Worm (Caenorhabditis elegans) whole organism, L4 larva: ENCODE measurements around the gene col-104.
"Not testable (repeated sequence)": the region's sequence is repeated elsewhere in the genome, so short reads cannot be mapped to it uniquely, and the experiment has no call there.

Source experiments
- F37D6.2 ChIP-seq: sonication (generic microtip); optimal IDR thresholded peaks from 2 replicates; lab custom pipeline; 2016; ENCODE audit warnings: mild to moderate bottlenecking, missing genetic modification characterization, missing compliant biosample characterization
- F44E2.7 ChIP-seq: fragments of 200-800 bp; sonication (Bioruptor generic); IDR thresholded peaks from 2 replicates; pipeline ENCODE4 v2.1.2; 2022; ENCODE audit warnings: missing genetic modification characterization, missing compliant biosample characterization
- T26A8.4 ChIP-seq: fragments of 200-800 bp; sonication (Bioruptor generic); IDR thresholded peaks from 2 replicates; pipeline ENCODE4 v1.3.6; 2022; ENCODE audit warnings: missing genetic modification characterization, missing compliant biosample characterization
- Y105C5A.15 ChIP-seq: fragments of 200-800 bp; sonication (Bioruptor generic); IDR thresholded peaks from 2 replicates; pipeline ENCODE4 v1.3.6; 2022; ENCODE audit warnings: missing genetic modification characterization, missing compliant biosample characterization
- aha-1 ChIP-seq: fragments of 150-350 bp; peaks from one replicate; lab custom pipeline; 2014; ENCODE audit warnings: missing biosample characterization, missing genetic modification characterization
- ama-1 ChIP-seq: fragments of 150-350 bp; optimal IDR thresholded peaks from 2 replicates; lab custom pipeline; 2014; ENCODE audit warnings: inconsistent platforms, mixed read lengths
- ctbp-1 ChIP-seq: fragments of 200-800 bp; sonication (Bioruptor generic); IDR thresholded peaks from 2 replicates; pipeline ENCODE4 v1.3.6; 2022; ENCODE audit warnings: missing genetic modification reagents, missing genetic modification characterization, missing compliant biosample characterization
- daf-12 ChIP-seq: fragments of 150-350 bp; optimal IDR thresholded peaks from 2 replicates; lab custom pipeline; 2014; ENCODE audit warnings: missing biosample characterization, missing genetic modification reagents, missing genetic modification characterization
- daf-16 ChIP-seq, 3 experiments: sonication (generic microtip); optimal IDR thresholded peaks; 2 replicates each; lab custom pipeline; 2016 to 2017; ENCODE audit warnings: missing genetic modification characterization in 3 of 3, missing genetic modification reagents in 3 of 3, mild to moderate bottlenecking in 2 of 3, missing compliant biosample characterization in 2 of 3, missing biosample characterization in 1 of 3, moderate library complexity in 1 of 3
- dmd-6 ChIP-seq: fragments of 200-800 bp; sonication (Bioruptor generic); IDR thresholded peaks from 2 replicates; pipeline ENCODE4 v1.3.6; 2022; ENCODE audit warnings: missing genetic modification reagents, missing genetic modification characterization, missing compliant biosample characterization
- dmd-9 ChIP-seq: fragments of 200-800 bp; sonication (Bioruptor generic); IDR thresholded peaks from 2 replicates; pipeline ENCODE4 v1.3.6; 2022; ENCODE audit warnings: missing genetic modification reagents, missing genetic modification characterization, missing compliant biosample characterization
- dpl-1 ChIP-seq: fragments of 150-350 bp; optimal IDR thresholded peaks from 2 replicates; lab custom pipeline; 2014; ENCODE audit warnings: missing biosample characterization, missing genetic modification reagents, missing genetic modification characterization
- gei-8 ChIP-seq: fragments of 200-800 bp; sonication (Bioruptor generic); optimal IDR thresholded peaks from 2 replicates; lab custom pipeline; 2018; ENCODE audit warnings: mild to moderate bottlenecking, missing genetic modification characterization, missing compliant biosample characterization
- hif-1 ChIP-seq, 2 experiments: sonication (generic microtip); optimal IDR thresholded peaks; 2 replicates each; lab custom pipeline; 2016 to 2017; ENCODE audit warnings: missing compliant biosample characterization in 2 of 2, missing genetic modification characterization in 2 of 2, missing genetic modification reagents in 2 of 2, missing genotype in 2 of 2, mild to moderate bottlenecking in 1 of 2
- hlh-30 ChIP-seq: sonication (generic microtip); optimal IDR thresholded peaks from 2 replicates; lab custom pipeline; 2017; ENCODE audit warnings: antibody characterized with exemption, mild to moderate bottlenecking, missing genetic modification characterization, missing compliant biosample characterization; ENCODE audit not compliant: insufficient read depth
- lin-38 ChIP-seq: fragments of 200-800 bp; sonication (Bioruptor generic); IDR thresholded peaks from 2 replicates; pipeline ENCODE4 v1.3.6; 2022; ENCODE audit warnings: missing genetic modification reagents, missing genetic modification characterization, missing compliant biosample characterization
- lsy-2 ChIP-seq, 2 experiments: fragments of 150-350 bp in 1 of 2; sonication (generic microtip) in 1 of 2; optimal IDR thresholded peaks; 2 replicates each; lab custom pipeline; 2014 to 2017; ENCODE audit warnings: missing biosample characterization in 2 of 2, missing genetic modification characterization in 2 of 2
- mep-1 ChIP-seq: fragments of 150-350 bp; sonication (generic microtip); optimal IDR thresholded peaks from 3 replicates; lab custom pipeline; 2014; ENCODE audit warnings: missing biosample characterization, missing genetic modification characterization
- mes-2 ChIP-seq: sonication (generic microtip); optimal IDR thresholded peaks from 2 replicates; lab custom pipeline; 2016; ENCODE audit warnings: missing genotype, mild to moderate bottlenecking, missing genetic modification characterization, missing compliant biosample characterization; ENCODE audit not compliant: poor library complexity, severe bottlenecking
- mxl-2 ChIP-seq: fragments of 200-800 bp; sonication (Bioruptor generic); conservative IDR thresholded peaks from 2 replicates; pipeline ENCODE4 v1.3.6; 2022; ENCODE audit warnings: missing genetic modification reagents, missing genetic modification characterization, missing compliant biosample characterization
- nhr-102 ChIP-seq: sonication (generic microtip); optimal IDR thresholded peaks from 2 replicates; lab custom pipeline; 2016; ENCODE audit warnings: mild to moderate bottlenecking, missing genetic modification characterization, moderate library complexity, missing compliant biosample characterization
- nhr-76 ChIP-seq: fragments of 150-350 bp; optimal IDR thresholded peaks from 2 replicates; lab custom pipeline; 2014; ENCODE audit warnings: missing biosample characterization, missing genetic modification characterization
- pqm-1 ChIP-seq: sonication (generic microtip); optimal IDR thresholded peaks from 2 replicates; lab custom pipeline; 2017; ENCODE audit warnings: missing biosample characterization, missing genetic modification characterization
- sdz-12 ChIP-seq: fragments of 200-800 bp; sonication (Bioruptor generic); optimal IDR thresholded peaks from 2 replicates; lab custom pipeline; 2018; ENCODE audit warnings: mild to moderate bottlenecking, missing genetic modification characterization, missing compliant biosample characterization
- set-16 ChIP-seq: fragments of 200-800 bp; sonication (Bioruptor generic); IDR thresholded peaks from 2 replicates; pipeline ENCODE4 v1.3.6; 2022; ENCODE audit warnings: missing genetic modification reagents, missing genetic modification characterization, missing compliant biosample characterization
- unc-130 ChIP-seq: sonication (generic microtip); optimal IDR thresholded peaks from 2 replicates; lab custom pipeline; 2016; ENCODE audit warnings: missing genetic modification reagents, missing genetic modification characterization, missing compliant biosample characterization
- unc-39 ChIP-seq: sonication (generic microtip); optimal IDR thresholded peaks from 2 replicates; lab custom pipeline; 2017; ENCODE audit warnings: missing biosample characterization, missing genetic modification characterization
- unc-62 ChIP-seq, 3 experiments: fragments of 150-350 bp in 1 of 3; sonication (generic microtip); optimal IDR thresholded peaks in 2 of 3; peaks in 1 of 3; 1 replicate in 1 of 3; 2 replicates in 2 of 3; lab custom pipeline; 2014 to 2017; ENCODE audit warnings: missing biosample characterization in 3 of 3, missing genetic modification characterization in 3 of 3, missing genetic modification reagents in 3 of 3, missing genotype in 1 of 3
- zip-11 ChIP-seq: fragments of 200-800 bp; sonication (Bioruptor generic); IDR thresholded peaks from 2 replicates; pipeline ENCODE4 v1.3.6; 2022; ENCODE audit warnings: missing genetic modification characterization, missing compliant biosample characterization

Gene col-104

DNA sequence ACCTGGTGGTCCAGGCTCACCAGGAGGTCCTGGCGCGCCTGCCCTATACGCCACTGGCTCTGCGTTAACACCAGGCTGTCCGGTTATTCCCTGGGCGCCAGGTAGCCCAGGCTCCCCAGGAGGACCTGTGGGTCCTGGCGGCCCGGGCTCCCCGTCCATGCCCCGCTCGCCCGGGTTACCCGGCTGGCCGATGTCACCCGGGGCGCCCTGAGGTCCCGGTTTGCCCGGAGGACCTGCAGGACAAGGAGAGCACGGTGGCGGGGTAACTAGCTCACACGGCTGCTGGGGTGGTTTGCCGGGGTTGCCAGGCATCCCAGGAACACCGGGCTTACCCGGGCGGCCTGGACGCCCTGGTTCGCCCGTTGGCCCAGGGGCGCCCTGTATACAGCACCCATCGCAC, 3.0 kb upstream of the col-104 start (continued):
- TF ChIP-seq gei-8 (GFP tag; lab: Kevin White, UChicago) (no peak), lin-38 (GFP tag; lab: Robert Waterston, UW) (no peak)

DNA sequence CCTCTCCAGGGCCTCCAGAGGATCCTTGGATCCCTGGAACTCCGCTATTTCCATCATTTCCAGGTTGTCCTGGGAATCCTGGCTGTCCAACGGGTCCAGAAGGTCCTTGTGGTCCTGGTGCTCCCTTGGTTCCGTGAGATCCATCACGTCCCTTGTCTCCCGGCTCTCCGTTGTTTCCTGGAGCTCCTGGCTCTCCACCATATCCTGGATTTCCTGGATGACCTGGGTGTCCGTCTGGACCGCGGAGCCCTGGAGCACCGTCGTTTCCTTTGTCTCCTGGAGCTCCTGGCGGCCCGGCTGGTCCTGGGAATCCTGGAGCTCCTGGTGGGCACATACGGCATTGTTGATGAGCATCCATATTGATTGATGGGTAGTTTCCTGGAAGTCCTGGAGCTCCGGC, 1.3 kb downstream of the col-104 start:
- no peak for TF ChIP-seq unc-39
- peak; percentile 95 for TF ChIP-seq set-16 (GFP tag; lab: Robert Waterston, UW)
- TF ChIP-seq sdz-12 (GFP tag; lab: Kevin White, UChicago) = peak; percentile 24
- TF ChIP-seq ama-1 = peak; percentile 11
- TF ChIP-seq T26A8.4 (GFP tag; lab: Robert Waterston, UW) = 0 out of 2 replicates have a peak, but pooled peaks have one; percentile 38
- TF ChIP-seq F44E2.7 = peak; percentile 50; the same call in 1 of the 2 replicates
- TF ChIP-seq, all 104 proteins: peak for 5

DNA sequence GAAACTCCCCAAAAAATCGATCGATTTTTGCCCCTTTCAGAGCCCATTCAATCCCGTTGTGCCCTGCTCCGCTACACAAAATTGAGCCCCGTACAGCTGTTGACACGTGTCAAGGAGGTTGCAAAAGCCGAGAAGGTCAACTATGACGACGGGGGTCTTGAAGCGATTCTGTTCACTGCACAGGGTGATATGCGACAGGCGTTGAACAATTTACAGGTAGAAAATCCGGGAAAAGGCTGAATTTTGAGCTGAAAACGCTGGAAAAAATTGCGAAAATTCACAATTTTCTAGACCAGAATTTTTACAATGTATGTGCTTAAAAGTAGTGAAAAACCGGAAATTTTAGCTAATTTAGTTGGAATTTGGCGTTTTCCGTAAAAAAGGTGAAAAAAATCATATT, 5.8 kb downstream of the col-104 start:
- TF ChIP-seq aha-1 (tag; lab: Kevin White, UChicago) (peak; percentile 91), zip-11 (GFP tag; lab: Robert Waterston, UW) (no peak)

DNA sequence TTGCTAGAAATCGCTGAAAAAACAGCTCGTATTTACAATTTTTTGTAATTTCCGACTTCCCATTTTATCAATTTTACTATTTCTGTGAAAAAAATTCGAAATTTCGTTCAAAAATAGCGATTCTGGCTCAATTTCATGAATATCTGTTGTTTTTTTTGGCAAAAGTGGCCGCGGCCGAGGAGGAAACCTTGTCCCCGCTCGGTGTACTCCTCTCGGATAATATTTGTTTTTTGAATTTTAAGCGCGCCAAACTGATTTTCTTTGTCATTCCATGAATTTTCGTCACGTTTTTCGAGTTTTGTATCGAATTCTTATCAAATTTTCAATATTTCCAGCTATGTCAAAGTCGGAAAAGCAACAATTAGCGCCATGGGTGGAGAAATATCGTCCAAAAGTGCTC, 8.1 kb downstream of the col-104 start, which contains the start of gene rfc-2:
TSS of gene rfc-2 (plus strand) at position 334 of the 400 bp plus-strand sequence.
- TF ChIP-seq hif-1 (tag; optimal IDR thresholded peaks at IDR 0.05; lab: Kevin White, UChicago) = peak in 1 of 2 experiments; percentile 67
- TF ChIP-seq mes-2 (tag; lab: Kevin White, UChicago) = peak; percentile 95
- TF ChIP-seq hlh-30 (tag; lab: Kevin White, UChicago) = peak; percentile 12
- TF ChIP-seq dmd-6 (GFP tag; lab: Robert Waterston, UW) = peak; percentile 18; the same call in 1 of the 2 replicates
- TF ChIP-seq aha-1 (tag; lab: Kevin White, UChicago) = peak; percentile 94
- no peak for TF ChIP-seq Y105C5A.15
- peak; percentile 27 for TF ChIP-seq mep-1
- no peak for TF ChIP-seq unc-62 (GFP tag; optimal IDR thresholded peaks at IDR 0.05 in 1 of 2; lab: Kevin White, UChicago)
- TF ChIP-seq unc-62 (tag; optimal IDR thresholded peaks at IDR 0.05; lab: Kevin White, UChicago) = no peak
- peak in 1 of 2 experiments; percentile 42 for TF ChIP-seq lsy-2 (tag; optimal IDR thresholded peaks at IDR 0.05; lab: Kevin White, UChicago)
- TF ChIP-seq dmd-9 (GFP tag; lab: Robert Waterston, UW) = no peak
- TF ChIP-seq unc-130 = peak; percentile 35
- TF ChIP-seq ctbp-1 (GFP tag; lab: Robert Waterston, UW) = no peak
- TF ChIP-seq F37D6.2 (tag; lab: Kevin White, UChicago) = no peak
- TF ChIP-seq mxl-2 (GFP tag; lab: Robert Waterston, UW) = no peak
- peak; percentile 63 for TF ChIP-seq dpl-1 (GFP tag; lab: Kevin White, UChicago)
- peak; percentile 47; the same call in 1 of the 2 replicates for TF ChIP-seq lin-38 (GFP tag; lab: Robert Waterston, UW)

DNA sequence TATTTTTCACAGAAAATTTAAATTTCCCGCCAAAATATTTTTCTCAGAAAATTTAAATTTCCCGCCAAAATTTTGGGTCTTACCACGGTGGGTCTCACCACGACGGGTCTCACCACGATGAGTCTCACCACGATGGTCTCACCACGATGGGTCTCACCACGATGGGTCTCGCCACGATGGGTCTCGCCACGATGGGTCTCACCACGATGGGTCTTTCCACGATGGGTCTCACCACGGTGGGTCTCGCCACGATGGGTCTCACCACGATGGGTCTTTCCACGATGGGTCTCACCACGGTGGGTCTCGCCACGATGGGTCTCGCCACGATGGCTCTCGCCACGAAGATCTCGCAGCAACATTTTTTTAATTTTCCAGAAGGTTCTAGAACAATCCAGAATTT, 9.7 kb downstream of the col-104 start:
- TF ChIP-seq set-16 (GFP tag; lab: Robert Waterston, UW) = peak; percentile 77
- TF ChIP-seq, all 104 proteins: peak for 1; not testable (repeated sequence) for 103

DNA sequence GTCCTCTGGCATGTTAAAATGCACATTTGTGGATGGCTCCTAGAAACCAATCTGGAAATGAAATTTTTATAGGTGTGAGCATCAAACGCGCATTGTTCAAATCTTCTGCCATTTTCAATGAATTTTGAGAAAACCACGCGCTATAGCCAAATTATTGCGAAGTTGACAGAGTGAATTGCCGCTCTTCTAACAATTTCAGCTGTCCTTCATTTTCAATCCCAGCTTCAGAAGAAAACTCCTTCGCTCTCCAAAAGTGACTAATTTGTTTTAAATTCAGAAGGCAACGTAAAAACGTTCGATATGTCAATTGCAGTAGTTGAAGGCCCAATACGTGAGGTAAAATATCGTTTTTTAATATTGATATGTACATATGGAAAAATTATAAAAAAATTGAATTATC, 11.7 kb downstream of the col-104 start, which contains the start of gene F58F6.5:
TSS of gene F58F6.5 (plus strand) at position 301 of the 400 bp plus-strand sequence.
- TF ChIP-seq nhr-102 (tag; lab: Kevin White, UChicago); daf-16 (GFP tag; optimal IDR thresholded peaks at IDR 0.05; lab: Kevin White, UChicago); daf-16 (tag; optimal IDR thresholded peaks at IDR 0.05; lab: Kevin White, UChicago); nhr-76 (tag; lab: Kevin White, UChicago): not testable (repeated sequence)

DNA sequence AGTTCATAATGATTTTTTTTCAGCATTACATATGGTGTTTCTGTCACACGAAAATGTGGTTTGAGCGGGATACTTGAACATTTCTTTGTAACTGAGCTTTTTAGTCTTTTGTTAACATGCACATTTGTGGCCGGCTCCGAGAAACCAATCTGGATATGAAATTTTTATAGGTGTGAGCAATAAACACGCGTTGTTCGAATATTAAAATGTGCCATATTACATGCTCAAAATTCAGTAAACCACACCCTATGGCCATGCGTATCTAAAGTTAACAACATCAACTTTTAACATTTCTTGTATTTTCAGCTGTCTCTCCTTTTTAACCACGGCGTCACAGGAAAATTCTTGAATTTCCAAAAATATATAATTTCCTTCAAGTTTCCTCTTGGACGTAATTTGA, 14.3 kb downstream of the col-104 start, which contains the start of gene F58F6.6:
TSS of gene F58F6.6 (plus strand) at position 301 of the 400 bp plus-strand sequence.
- not testable (repeated sequence) for TF ChIP-seq daf-12; hlh-30 (tag; lab: Kevin White, UChicago); pqm-1
